Fruit fly (Drosophila melanogaster) whole organism, wandering third instar larva: ENCODE measurements around the gene CG11737.

Experiments used
- brk ChIP-seq: fragments of 200-800 bp; sonication (Bioruptor generic); optimal IDR thresholded peaks from 2 replicates; lab custom pipeline; 2016; ENCODE audit warnings: missing biosample characterization, mild to moderate bottlenecking, missing genetic modification characterization
- fru ChIP-seq: fragments of 200-800 bp; sonication (Bioruptor generic); optimal IDR thresholded peaks from 3 replicates; lab custom pipeline; 2016; ENCODE audit warnings: missing biosample characterization, mild to moderate bottlenecking, missing genetic modification characterization
- psq ChIP-seq: fragments of 200-800 bp; sonication (Bioruptor generic); optimal IDR thresholded peaks from 3 replicates; lab custom pipeline; 2017; ENCODE audit warnings: missing biosample characterization, mild to moderate bottlenecking, missing genetic modification characterization, moderate library complexity
- sage ChIP-seq: fragments of 200-800 bp; sonication (Bioruptor generic); optimal IDR thresholded peaks from 2 replicates; lab custom pipeline; 2016; ENCODE audit warnings: missing biosample characterization, mild to moderate bottlenecking, missing genetic modification characterization
- usp ChIP-seq: fragments of >200 bp; optimal IDR thresholded peaks from 2 replicates; lab custom pipeline; 2017; ENCODE audit warnings: missing biosample characterization, missing genetic modification characterization

DNA sequence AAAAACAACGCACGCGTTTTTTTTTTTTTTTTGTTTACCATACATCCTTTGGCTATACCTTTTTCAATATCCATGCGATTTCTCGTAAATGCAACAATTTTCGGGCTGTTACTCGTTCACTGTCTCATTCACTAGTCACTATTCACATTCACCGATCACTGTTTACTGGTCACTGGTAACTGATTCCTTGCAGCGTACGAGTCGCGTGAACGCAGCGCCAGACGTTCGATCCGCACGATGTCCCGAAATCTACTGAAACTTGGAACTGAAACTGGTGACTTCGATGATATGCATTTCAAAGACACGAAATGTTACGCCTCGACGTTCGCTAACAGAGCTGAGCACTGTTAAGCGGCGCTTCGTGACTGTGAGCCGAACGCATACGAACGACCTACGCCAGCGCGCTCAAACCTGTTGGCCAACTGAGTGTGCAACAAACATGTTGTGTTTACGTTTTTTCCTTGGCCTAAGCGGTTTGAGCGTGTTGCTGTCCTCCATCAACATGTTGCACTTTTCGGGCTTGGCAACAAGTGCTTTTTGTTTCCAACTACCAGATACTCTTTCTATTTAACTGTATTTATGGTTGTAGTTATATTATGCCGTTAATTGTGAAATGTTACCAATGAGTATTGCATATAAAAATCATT lies 40.2 kb upstream of the CG11737 start, which contains the start of gene CG45263:
- TF ChIP-seq sage (GFP tag; lab: Kevin White, UChicago) (no peak), psq (GFP tag; lab: Kevin White, UChicago) (no peak), fru (GFP tag; lab: Kevin White, UChicago) (no peak), brk (no peak), usp (GFP tag; lab: Kevin White, UChicago) (no peak)
